Fruit fly (Drosophila melanogaster): ENCODE results near the gene Cubn2.

Cubn2 gene

DNA sequence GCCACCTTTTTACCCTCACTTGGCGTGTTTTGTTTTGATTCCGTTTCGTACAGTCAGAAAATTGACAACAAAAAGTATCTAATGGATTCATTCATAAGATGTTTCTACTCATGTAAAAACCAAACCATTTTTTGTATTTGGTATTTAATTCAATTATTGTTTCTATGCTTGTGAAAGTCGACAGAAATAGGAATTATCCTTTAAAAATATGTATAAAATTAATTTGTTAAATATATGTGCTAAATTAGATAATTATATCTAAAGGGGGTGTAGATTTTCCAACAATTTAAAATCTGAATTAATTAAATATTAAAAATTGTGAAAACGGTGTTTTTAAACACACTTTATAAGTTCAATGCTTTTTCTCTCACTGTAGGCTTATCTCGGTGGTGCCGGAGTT lies 49.0 kb upstream of the Cubn2 start (continued):
- TF ChIP-seq Vsx1 (GFP tag; optimal IDR thresholded peaks at IDR 0.05) (no peak), nom (GFP tag; optimal IDR thresholded peaks at IDR 0.05) (no peak), Dad (GFP tag; optimal IDR thresholded peaks at IDR 0.05) (no peak), CG10462 (GFP tag; optimal IDR thresholded peaks at IDR 0.05) (no peak), Dek (tag; optimal IDR thresholded peaks at IDR 0.05) (peak; percentile 2), CG14441 (GFP tag; IDR thresholded peaks at IDR 0.05) (no peak), CG13287 (GFP tag; IDR thresholded peaks at IDR 0.05; ENCODE audit: partially characterized antibody) (no peak), CG31441 (GFP tag; IDR thresholded peaks at IDR 0.05) (peak; percentile 37; the same call in 1 of the 2 replicates), CG3281 (GFP tag; optimal IDR thresholded peaks at IDR 0.05) (peak; percentile 52), wor (GFP tag; IDR thresholded peaks at IDR 0.05) (no peak), CG3995 (GFP tag; optimal IDR thresholded peaks at IDR 0.05) (no peak), CG4424 (GFP tag; optimal IDR thresholded peaks at IDR 0.05) (no peak), nerfin-2 (GFP tag; IDR thresholded peaks at IDR 0.05; ENCODE audit: partially characterized antibody) (no peak), CoRest (tag; optimal IDR thresholded peaks at IDR 0.05) (peak; percentile 19), CG10209 (GFP tag; optimal IDR thresholded peaks at IDR 0.05) (peak; percentile 11), phol (tag; optimal IDR thresholded peaks at IDR 0.05) (peak; percentile 23), lmd (GFP tag; IDR thresholded peaks at IDR 0.05) (0 out of 2 replicates have a peak, but pooled peaks have one; percentile 11)

- TF ChIP-seq fd102C (GFP tag; optimal IDR thresholded peaks at IDR 0.05) (no peak), Med (GFP tag) (peak; percentile 22), Ets65A (GFP tag) (peak; percentile 66), salm (tag; optimal IDR thresholded peaks at IDR 0.05) (no peak), sens (GFP tag) (peak; percentile 56), Doc2 (GFP tag; IDR thresholded peaks at IDR 0.05) (0 out of 2 replicates have a peak, but pooled peaks have one; percentile 26)
Measured at dm6 chr3L:11862266-11862665, 47.7 kb upstream of the Cubn2 start.

- TF ChIP-seq Med (GFP tag) (peak; percentile 68), CG11504 (tag; optimal IDR thresholded peaks at IDR 0.05) (peak; percentile 7), al (GFP tag; IDR thresholded peaks at IDR 0.05) (no peak), lab (GFP tag; optimal IDR thresholded peaks at IDR 0.05) (peak; percentile 1)
Measured at dm6 chr3L:11858745-11859144, 44.2 kb upstream of the Cubn2 start.

DNA sequence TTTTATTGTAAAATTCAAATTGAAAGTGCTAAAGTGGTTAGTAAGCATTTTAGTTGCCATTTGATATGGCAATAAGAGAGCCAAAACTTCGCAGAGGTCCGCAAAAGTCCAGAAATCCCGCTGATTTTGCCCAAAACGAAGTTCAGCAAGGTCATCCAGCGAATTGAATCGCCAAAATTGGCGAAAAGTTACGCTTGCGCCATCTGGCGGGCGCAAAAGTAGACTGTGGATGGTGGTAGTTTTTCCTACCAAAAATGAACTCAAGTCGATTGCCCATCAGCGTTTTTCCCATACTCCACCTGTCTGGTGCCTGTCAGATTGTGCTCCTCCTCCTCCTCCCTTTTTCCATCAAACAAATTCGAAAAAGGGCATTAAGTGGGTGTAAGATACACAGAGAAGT lies 38.4 kb upstream of the Cubn2 start:
- no peak for TF ChIP-seq CG11696 (GFP tag; IDR thresholded peaks at IDR 0.05)
- TF ChIP-seq CTCF (GFP tag; optimal IDR thresholded peaks at IDR 0.05), result peak; percentile 76
- TF ChIP-seq CG12104 (GFP tag; optimal IDR thresholded peaks at IDR 0.05), result no peak
- TF ChIP-seq CG32767 (GFP tag; IDR thresholded peaks at IDR 0.05), result no peak
- no peak for TF ChIP-seq Sry-δ (GFP tag; optimal IDR thresholded peaks at IDR 0.05)

DNA sequence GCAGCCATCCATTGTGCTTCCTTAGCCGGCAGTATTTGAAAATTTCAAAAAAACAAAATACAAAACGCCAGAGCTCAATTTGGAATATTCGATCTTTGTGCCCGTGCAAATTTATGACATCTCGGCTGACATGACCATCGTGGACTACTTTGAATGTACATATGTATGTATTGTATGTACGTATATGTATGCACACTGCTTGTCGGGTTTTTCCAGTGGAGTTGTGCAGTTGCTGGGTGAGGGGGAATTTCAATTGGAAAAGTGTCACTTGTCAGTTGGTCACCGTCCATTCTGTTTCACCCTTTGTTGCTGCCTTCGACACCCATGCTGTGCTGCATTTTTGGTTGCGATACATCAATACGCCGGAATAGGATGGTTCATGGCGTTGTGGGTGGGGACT lies 33.1 kb upstream of the Cubn2 start, which contains the start of gene CG12521:
CG12521 (minus strand) TSS at position 101 of the 400 bp plus-strand sequence.
- TF ChIP-seq dysf (GFP tag; IDR thresholded peaks at IDR 0.05) (0 out of 3 replicates have a peak, but pooled peaks have one; percentile 12), Mes4 (GFP tag; optimal IDR thresholded peaks at IDR 0.05) (no peak), wdn (GFP tag; IDR thresholded peaks at IDR 0.05) (no peak), unc-4 (GFP tag; IDR thresholded peaks at IDR 0.05; ENCODE audit: partially characterized antibody) (no peak)
